Worm (Caenorhabditis elegans) whole organism, young adult: ENCODE measurements around the gene R160.5.

Experiments used
- B0019.2 ChIP-seq: fragments of 200-800 bp; sonication (Bioruptor generic); conservative IDR thresholded peaks from 2 replicates; pipeline ENCODE4 v1.3.6; 2022; ENCODE audit warnings: missing genetic modification reagents, missing genetic modification characterization, missing compliant biosample characterization
- C17E4.6 ChIP-seq: fragments of 200-800 bp; sonication (Bioruptor generic); IDR thresholded peaks from 2 replicates; pipeline ENCODE4 v1.3.6; 2022; ENCODE audit warnings: missing genetic modification reagents, missing genetic modification characterization, missing compliant biosample characterization
- F22D6.2 ChIP-seq: sonication (generic microtip); optimal IDR thresholded peaks from 2 replicates; lab custom pipeline; 2016; ENCODE audit warnings: mild to moderate bottlenecking, missing genetic modification characterization, missing compliant biosample characterization
- F33H1.4 ChIP-seq: fragments of 200-800 bp; sonication (Bioruptor generic); IDR thresholded peaks from 2 replicates; pipeline ENCODE4 v1.3.6; 2022; ENCODE audit warnings: missing genetic modification reagents, missing genetic modification characterization, missing compliant biosample characterization
- F39B2.1 ChIP-seq: fragments of 200-800 bp; sonication (Bioruptor generic); IDR thresholded peaks from 2 replicates; pipeline ENCODE4 v1.3.6; 2022; ENCODE audit warnings: missing genetic modification reagents, missing genetic modification characterization, missing compliant biosample characterization
- F52B5.7 ChIP-seq: sonication (generic microtip); optimal IDR thresholded peaks from 2 replicates; lab custom pipeline; 2016; ENCODE audit warnings: mild to moderate bottlenecking, missing genetic modification characterization, missing compliant biosample characterization
- F55B11.4 ChIP-seq: sonication (generic microtip); optimal IDR thresholded peaks from 2 replicates; lab custom pipeline; 2016; ENCODE audit warnings: missing compliant biosample characterization, missing genetic modification characterization, borderline replicate concordance; ENCODE audit not compliant: insufficient read depth
- K11D2.4 ChIP-seq: fragments of 200-800 bp; sonication (Bioruptor generic); IDR thresholded peaks from 2 replicates; pipeline ENCODE4 v1.3.6; 2022; ENCODE audit warnings: missing genetic modification reagents, missing genetic modification characterization, missing compliant biosample characterization
- T07F8.4 ChIP-seq: sonication (generic microtip); optimal IDR thresholded peaks from 2 replicates; lab custom pipeline; 2016; ENCODE audit warnings: mild to moderate bottlenecking, missing genetic modification characterization, moderate library complexity, missing compliant biosample characterization
- T26A5.8 ChIP-seq: sonication (generic microtip); optimal IDR thresholded peaks from 2 replicates; lab custom pipeline; 2016; ENCODE audit warnings: missing genetic modification characterization, missing compliant biosample characterization
- Y53F4B.3 ChIP-seq: fragments of 200-800 bp; sonication (Bioruptor generic); IDR thresholded peaks from 2 replicates; pipeline ENCODE4 v1.3.6; 2022; ENCODE audit warnings: missing genetic modification reagents, missing genetic modification characterization, missing compliant biosample characterization
- Y56A3A.18 ChIP-seq: fragments of 200-800 bp; sonication (Bioruptor generic); IDR thresholded peaks from 2 replicates; pipeline ENCODE4 v1.3.6; 2022; ENCODE audit warnings: missing genetic modification reagents, missing genetic modification characterization, missing compliant biosample characterization
- Y79H2A.3 ChIP-seq: fragments of 200-800 bp; sonication (Bioruptor generic); conservative IDR thresholded peaks from 2 replicates; pipeline ENCODE4 v1.3.6; 2022; ENCODE audit warnings: missing genetic modification reagents, missing genetic modification characterization, missing compliant biosample characterization
- akir-1 ChIP-seq: fragments of 200-800 bp; sonication (Bioruptor generic); optimal IDR thresholded peaks from 2 replicates; lab custom pipeline; 2018; ENCODE audit warnings: mild to moderate bottlenecking, missing genetic modification characterization, moderate library complexity, missing compliant biosample characterization
- aptf-2 ChIP-seq: fragments of 200-800 bp; sonication (Bioruptor generic); conservative IDR thresholded peaks from 2 replicates; pipeline ENCODE4 v1.3.6; 2022; ENCODE audit warnings: missing genetic modification reagents, missing genetic modification characterization, missing compliant biosample characterization
- ceh-100 ChIP-seq: fragments of 200-800 bp; sonication (Bioruptor generic); IDR thresholded peaks from 2 replicates; pipeline ENCODE4 v1.3.6; 2022; ENCODE audit warnings: missing genetic modification reagents, missing genetic modification characterization, missing compliant biosample characterization
- chd-7 ChIP-seq: sonication (generic microtip); optimal IDR thresholded peaks from 2 replicates; lab custom pipeline; 2016; ENCODE audit warnings: mild to moderate bottlenecking, missing genetic modification characterization, moderate library complexity, missing compliant biosample characterization
- die-1 ChIP-seq: sonication (generic microtip); optimal IDR thresholded peaks from 2 replicates; lab custom pipeline; 2016; ENCODE audit warnings: missing genotype, mild to moderate bottlenecking, missing genetic modification characterization, missing compliant biosample characterization
- dpl-1 ChIP-seq: fragments of 150-350 bp; optimal IDR thresholded peaks from 2 replicates; lab custom pipeline; 2014; ENCODE audit warnings: missing biosample characterization, missing genetic modification reagents, missing genetic modification characterization
- efl-1 ChIP-seq: fragments of 150-350 bp; optimal IDR thresholded peaks from 2 replicates; lab custom pipeline; 2014; ENCODE audit warnings: missing biosample characterization, missing genetic modification reagents, missing genetic modification characterization
- egrh-3 ChIP-seq: fragments of 200-800 bp; sonication (Bioruptor generic); IDR thresholded peaks from 2 replicates; pipeline ENCODE4 v1.3.6; 2022; ENCODE audit warnings: missing genetic modification reagents, missing genetic modification characterization, missing compliant biosample characterization
- hmg-20 ChIP-seq: fragments of 200-800 bp; sonication (Bioruptor generic); IDR thresholded peaks from 2 replicates; pipeline ENCODE4 v1.3.6; 2022; ENCODE audit warnings: missing genetic modification reagents, missing genetic modification characterization, missing compliant biosample characterization
- lag-1 ChIP-seq: fragments of 200-800 bp; sonication (Bioruptor generic); IDR thresholded peaks from 2 replicates; pipeline ENCODE4 v1.3.6; 2022; ENCODE audit warnings: missing genetic modification reagents, missing genetic modification characterization, missing compliant biosample characterization
- let-526 ChIP-seq: fragments of 200-800 bp; sonication (Bioruptor generic); IDR thresholded peaks from 2 replicates; pipeline ENCODE4 v1.3.6; 2022; ENCODE audit warnings: missing genetic modification reagents, missing genetic modification characterization, missing compliant biosample characterization
- let-607 ChIP-seq, 2 experiments: fragments of 200-800 bp in 1 of 2; sonication (Bioruptor generic) in 1 of 2; sonication (generic microtip) in 1 of 2; optimal IDR thresholded peaks; 2 replicates each; lab custom pipeline; 2016 to 2018; ENCODE audit warnings: mild to moderate bottlenecking in 2 of 2, missing compliant biosample characterization in 2 of 2, missing genetic modification characterization in 2 of 2, moderate library complexity in 2 of 2, missing genotype in 1 of 2
- lin-26 ChIP-seq: fragments of 200-800 bp; sonication (Bioruptor generic); IDR thresholded peaks from 2 replicates; pipeline ENCODE4 v1.3.6; 2022; ENCODE audit warnings: missing genetic modification reagents, missing genetic modification characterization, missing compliant biosample characterization
- lin-35 ChIP-seq, 3 experiments: fragments of 150-350 bp in 2 of 3; sonication (generic microtip) in 1 of 3; optimal IDR thresholded peaks; 2 replicates each; lab custom pipeline; 2014 to 2018; ENCODE audit warnings: missing biosample characterization in 3 of 3, missing genetic modification characterization in 3 of 3, missing genetic modification reagents in 3 of 3
- lsy-27 ChIP-seq: sonication (generic microtip); optimal IDR thresholded peaks from 2 replicates; lab custom pipeline; 2017; ENCODE audit warnings: missing genetic modification characterization, mild to moderate bottlenecking, missing compliant biosample characterization, antibody characterized with exemption, missing genotype, borderline replicate concordance; ENCODE audit not compliant: insufficient read depth
- madf-6 ChIP-seq: fragments of 200-800 bp; sonication (Bioruptor generic); IDR thresholded peaks from 2 replicates; pipeline ENCODE4 v1.3.6; 2022; ENCODE audit warnings: missing genetic modification reagents, missing genetic modification characterization, missing compliant biosample characterization
- madf-8 ChIP-seq: fragments of 200-800 bp; sonication (Bioruptor generic); conservative IDR thresholded peaks from 2 replicates; pipeline ENCODE4 v1.3.6; 2022; ENCODE audit warnings: missing genetic modification reagents, missing genetic modification characterization, missing compliant biosample characterization
- mcd-1 ChIP-seq: fragments of 200-800 bp; sonication (Bioruptor generic); IDR thresholded peaks from 2 replicates; pipeline ENCODE4 v1.3.6; 2022; ENCODE audit warnings: missing genetic modification reagents, missing genetic modification characterization, missing compliant biosample characterization
- mes-4 ChIP-seq: sonication (generic microtip); optimal IDR thresholded peaks from 2 replicates; lab custom pipeline; 2016; ENCODE audit warnings: missing genotype, missing genetic modification characterization, missing compliant biosample characterization
- mxl-1 ChIP-seq: sonication (generic microtip); optimal IDR thresholded peaks from 2 replicates; lab custom pipeline; 2016; ENCODE audit warnings: missing genetic modification characterization, missing compliant biosample characterization
- nfya-1 ChIP-seq: sonication (generic microtip); optimal IDR thresholded peaks from 2 replicates; lab custom pipeline; 2017; ENCODE audit warnings: antibody characterized with exemption, missing compliant biosample characterization, missing genetic modification characterization, borderline replicate concordance; ENCODE audit not compliant: insufficient read depth
- rpc-1 ChIP-seq, 2 experiments: fragments of 150-350 bp in 1 of 2; sonication (generic microtip) in 1 of 2; optimal IDR thresholded peaks; 2 replicates each; lab custom pipeline; 2014 to 2018; ENCODE audit warnings: missing biosample characterization in 1 of 2, missing genetic modification characterization in 1 of 2, missing genetic modification reagents in 1 of 2, missing genotype in 1 of 2
- xnd-1 ChIP-seq: sonication (generic microtip); optimal IDR thresholded peaks from 2 replicates; lab custom pipeline; 2016; ENCODE audit warnings: missing genotype, missing genetic modification reagents, missing genetic modification characterization, missing compliant biosample characterization
- zfh-2 ChIP-seq: fragments of 200-800 bp; sonication (Bioruptor generic); conservative IDR thresholded peaks from 2 replicates; pipeline ENCODE4 v1.3.6; 2022; ENCODE audit warnings: missing genetic modification reagents, missing genetic modification characterization, missing compliant biosample characterization
- ztf-18 ChIP-seq: sonication (generic microtip); optimal IDR thresholded peaks from 2 replicates; lab custom pipeline; 2016; ENCODE audit warnings: missing genotype, mild to moderate bottlenecking, missing genetic modification characterization, missing compliant biosample characterization
- ztf-22 ChIP-seq: fragments of 200-800 bp; sonication (Bioruptor generic); optimal IDR thresholded peaks from 2 replicates; lab custom pipeline; 2018; ENCODE audit warnings: mild to moderate bottlenecking, missing genetic modification characterization, moderate library complexity, missing compliant biosample characterization
- ztf-25 ChIP-seq: fragments of 200-800 bp; sonication (Bioruptor generic); IDR thresholded peaks from 2 replicates; pipeline ENCODE4 v1.3.6; 2022; ENCODE audit warnings: missing genetic modification reagents, missing genetic modification characterization, missing compliant biosample characterization
- ztf-26 ChIP-seq: sonication (generic microtip); optimal IDR thresholded peaks from 2 replicates; lab custom pipeline; 2017; ENCODE audit warnings: missing genetic modification characterization, missing compliant biosample characterization

R160.5 gene

ce11 chrX:4386493-4386892 lies 15.8 kb upstream of the R160.5 start:
- TF ChIP-seq mes-4 (tag; lab: Kevin White, UChicago) (no peak), F52B5.7 (tag; lab: Kevin White, UChicago) (no peak), madf-8 (GFP tag; lab: Robert Waterston, UW) (no peak), lin-35 (GFP tag; optimal IDR thresholded peaks at IDR 0.05; lab: Kevin White, UChicago) (no peak), K11D2.4 (GFP tag; lab: Robert Waterston, UW) (no peak), xnd-1 (tag; lab: Kevin White, UChicago) (no peak), dpl-1 (GFP tag; lab: Kevin White, UChicago) (no peak), ceh-100 (GFP tag; lab: Robert Waterston, UW) (no peak), rpc-1 (optimal IDR thresholded peaks at IDR 0.05; lab: Kevin White, UChicago) (no peak), rpc-1 (tag; optimal IDR thresholded peaks at IDR 0.05; lab: Kevin White, UChicago) (no peak), T26A5.8 (no peak), hmg-20 (no peak), F33H1.4 (no peak), aptf-2 (GFP tag; lab: Robert Waterston, UW) (no peak)

ce11 chrX:4383316-4383936 lies 12.8 kb upstream of the R160.5 start, which contains the start of gene lst-2:
Gene lst-2, minus strand, starts transcription at chrX:4383366.
- no peak for TF ChIP-seq Y79H2A.3 (GFP tag; lab: Robert Waterston, UW)
- TF ChIP-seq Y56A3A.18 (GFP tag; lab: Robert Waterston, UW), result no peak
- peak; percentile 27; the same call in 1 of the 2 replicates for TF ChIP-seq mcd-1 (GFP tag; lab: Robert Waterston, UW)
- TF ChIP-seq ztf-26 (tag; lab: Kevin White, UChicago), result no peak
- no peak for TF ChIP-seq lin-26 (GFP tag; lab: Robert Waterston, UW)
- peak; percentile 90; the same call in 1 of the 2 replicates for TF ChIP-seq egrh-3
- TF ChIP-seq akir-1 (GFP tag; lab: Kevin White, UChicago), result no peak
- TF ChIP-seq C17E4.6 (GFP tag; lab: Robert Waterston, UW), result no peak
- TF ChIP-seq hmg-20, result no peak
- no peak for TF ChIP-seq ztf-22 (GFP tag; lab: Kevin White, UChicago)
- TF ChIP-seq mxl-1, result no peak
- no peak for TF ChIP-seq B0019.2 (GFP tag; lab: Robert Waterston, UW)
- no peak for TF ChIP-seq lsy-27
- peak; percentile 79 for TF ChIP-seq zfh-2 (GFP tag; lab: Robert Waterston, UW)
- TF ChIP-seq rpc-1 (optimal IDR thresholded peaks at IDR 0.05; lab: Kevin White, UChicago), result no peak
- TF ChIP-seq rpc-1 (tag; optimal IDR thresholded peaks at IDR 0.05; lab: Kevin White, UChicago), result no peak

- TF ChIP-seq F55B11.4 (tag; lab: Kevin White, UChicago) (no peak), let-607 (tag; optimal IDR thresholded peaks at IDR 0.05; lab: Kevin White, UChicago) (no peak), Y53F4B.3 (GFP tag; lab: Robert Waterston, UW) (no peak), lag-1 (GFP tag; lab: Robert Waterston, UW) (no peak), nfya-1 (tag; lab: Kevin White, UChicago) (no peak), efl-1 (GFP tag; lab: Kevin White, UChicago) (no peak), K11D2.4 (GFP tag; lab: Robert Waterston, UW) (no peak), ztf-18 (tag; lab: Kevin White, UChicago) (no peak), let-526 (GFP tag; lab: Robert Waterston, UW) (no peak), T07F8.4 (tag; lab: Kevin White, UChicago) (no peak), F39B2.1 (GFP tag; lab: Robert Waterston, UW) (no peak), chd-7 (tag; lab: Kevin White, UChicago) (no peak), die-1 (tag; lab: Kevin White, UChicago) (no peak), madf-6 (GFP tag; lab: Robert Waterston, UW) (no peak), F22D6.2 (tag; lab: Kevin White, UChicago) (no peak), F33H1.4 (no peak), ztf-25 (no peak), aptf-2 (GFP tag; lab: Robert Waterston, UW) (no peak), Y56A3A.18 (GFP tag; lab: Robert Waterston, UW) (no peak), mxl-1 (no peak)
Measured at ce11 chrX:4377689-4378088, 7.0 kb upstream of the R160.5 start, which contains the start of gene R160.12. Gene R160.12, minus strand, starts transcription at chrX:4377789.
